Fruit fly (Drosophila melanogaster) whole organism, embryonic: ENCODE results near the gene Obp83ef.

Source experiments
- CG17829 ChIP-seq: fragments of 200-800 bp; optimal IDR thresholded peaks from 2 replicates; lab custom pipeline; 2019; ENCODE audit warnings: missing biosample characterization, mild to moderate bottlenecking, missing genetic modification characterization, moderate library complexity
- CG4328 ChIP-seq: fragments of 200-800 bp; sonication (Bioruptor generic); optimal IDR thresholded peaks from 3 replicates; lab custom pipeline; 2017; ENCODE audit warnings: missing biosample characterization, missing genetic modification reagents, missing genetic modification characterization
- CG8478 ChIP-seq: fragments of >200 bp; optimal IDR thresholded peaks from 2 replicates; lab custom pipeline; 2018
- CkIIα-i1 ChIP-seq: fragments of 200-800 bp; sonication (Bioruptor generic); IDR thresholded peaks from 2 replicates; pipeline ENCODE4 v1.3.6; 2022; ENCODE audit warnings: missing biosample characterization, missing genetic modification characterization
- knrl ChIP-seq: fragments of 200-800 bp; sonication (Bioruptor generic); IDR thresholded peaks from 3 replicates; pipeline ENCODE4 v1.3.6; 2022; ENCODE audit warnings: missing biosample characterization, missing genetic modification characterization; ENCODE audit not compliant: partially characterized antibody

DNA sequence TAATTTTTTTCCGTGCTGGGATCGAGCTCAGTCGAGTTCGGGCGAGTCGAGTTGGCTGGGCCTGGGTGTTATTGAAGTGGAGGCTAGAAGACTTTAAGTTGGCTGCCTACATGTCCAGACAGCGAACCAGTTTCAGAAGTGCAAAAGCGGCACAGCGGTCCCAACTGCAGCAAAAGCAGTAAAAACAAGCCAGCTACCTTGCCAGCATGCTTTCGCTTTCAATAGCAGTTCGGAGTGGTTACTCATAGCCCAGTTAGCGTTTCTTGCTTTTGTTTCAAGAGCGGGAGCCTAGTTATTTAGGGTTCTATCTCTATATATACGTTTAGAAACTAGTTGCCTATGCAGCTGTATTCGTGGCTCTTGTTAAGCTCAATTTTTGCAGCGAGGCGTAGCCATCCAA is 8.1 kb downstream of the Obp83ef start:
- TF ChIP-seq CG8478 (lab: Kevin White, UChicago), result no peak
- no peak for TF ChIP-seq knrl
- TF ChIP-seq CG17829 (tag; lab: Kevin White, UChicago), result no peak
- TF ChIP-seq CG4328, result no peak
- TF ChIP-seq CkIIα-i1 (GFP tag; lab: Robert Waterston, UW), result no peak
